Fruit fly (Drosophila melanogaster) whole organism, embryonic: ENCODE measurements around the gene CG43672.

Experiments used
- Atf-2 ChIP-seq: fragments of 200-800 bp; sonication (Bioruptor generic); optimal IDR thresholded peaks from 2 replicates; lab custom pipeline; 2016; ENCODE audit warnings: missing biosample characterization, missing genetic modification characterization
- B-H1 ChIP-seq: fragments of 200-800 bp; sonication (Bioruptor generic); IDR thresholded peaks from 3 replicates; pipeline ENCODE4 v1.3.6; 2022; ENCODE audit warnings: missing biosample characterization, missing genetic modification characterization
- C15 ChIP-seq: fragments of 200-800 bp; sonication (Bioruptor generic); IDR thresholded peaks from 3 replicates; pipeline ENCODE4 v1.3.6; 2022; ENCODE audit warnings: missing biosample characterization, missing genetic modification characterization
- CG10366 ChIP-seq: fragments of 200-800 bp; sonication (Bioruptor generic); IDR thresholded peaks from 2 replicates; pipeline ENCODE4 v1.3.6; 2022; ENCODE audit warnings: missing biosample characterization, missing genetic modification characterization
- CG10431 ChIP-seq: fragments of 200-800 bp; sonication (Bioruptor generic); optimal IDR thresholded peaks from 3 replicates; lab custom pipeline; 2018; ENCODE audit warnings: missing biosample characterization, mild to moderate bottlenecking, missing genetic modification characterization
- CG11560 ChIP-seq: fragments of 200-800 bp; sonication (Bioruptor generic); IDR thresholded peaks from 3 replicates; pipeline ENCODE4 v1.3.6; 2022; ENCODE audit warnings: missing biosample characterization, missing genetic modification characterization
- CG12659 ChIP-seq: fragments of 200-800 bp; sonication (Bioruptor generic); optimal IDR thresholded peaks from 3 replicates; lab custom pipeline; 2017; ENCODE audit warnings: mild to moderate bottlenecking, missing biosample characterization, missing genetic modification reagents, missing genetic modification characterization
- CG13287 ChIP-seq: fragments of 200-800 bp; sonication (Bioruptor generic); IDR thresholded peaks from 2 replicates; pipeline ENCODE4 v1.3.6; 2022; ENCODE audit warnings: missing biosample characterization, missing genetic modification characterization; ENCODE audit not compliant: partially characterized antibody
- CG13894 ChIP-seq: fragments of 200-800 bp; sonication (Bioruptor generic); optimal IDR thresholded peaks from 3 replicates; lab custom pipeline; 2018; ENCODE audit warnings: missing biosample characterization, mild to moderate bottlenecking, missing genetic modification characterization, moderate library complexity
- CG15073 ChIP-seq: fragments of 200-800 bp; sonication (Bioruptor generic); optimal IDR thresholded peaks from 2 replicates; lab custom pipeline; 2016; ENCODE audit warnings: missing biosample characterization, missing genetic modification characterization
- CG17612 ChIP-seq: fragments of 200-800 bp; sonication (Bioruptor generic); IDR thresholded peaks from 2 replicates; pipeline ENCODE4 v1.3.6; 2022; ENCODE audit warnings: missing biosample characterization, missing genetic modification characterization
- CG17912 ChIP-seq: fragments of 200-800 bp; sonication (Bioruptor generic); optimal IDR thresholded peaks from 2 replicates; lab custom pipeline; 2018; ENCODE audit warnings: missing biosample characterization, mild to moderate bottlenecking, missing genetic modification characterization
- CG2120 ChIP-seq: fragments of 200-800 bp; sonication (Bioruptor generic); optimal IDR thresholded peaks from 3 replicates; lab custom pipeline; 2016; ENCODE audit warnings: missing biosample characterization, missing genetic modification characterization
- CG2712 ChIP-seq: fragments of 200-800 bp; optimal IDR thresholded peaks from 3 replicates; lab custom pipeline; 2019; ENCODE audit warnings: missing biosample characterization, mild to moderate bottlenecking, missing genetic modification characterization, moderate library complexity
- CG3163 ChIP-seq: fragments of 200-800 bp; sonication (Bioruptor generic); optimal IDR thresholded peaks from 3 replicates; lab custom pipeline; 2016; ENCODE audit warnings: missing biosample characterization, missing genetic modification characterization
- CG7372 ChIP-seq: fragments of 200-800 bp; sonication (Bioruptor generic); IDR thresholded peaks from 2 replicates; pipeline ENCODE4 v1.3.6; 2022; ENCODE audit warnings: missing biosample characterization, missing genetic modification characterization
- CG7786 ChIP-seq: fragments of 200-800 bp; sonication (Bioruptor generic); optimal IDR thresholded peaks from 2 replicates; lab custom pipeline; 2016; ENCODE audit warnings: missing biosample characterization, missing genetic modification characterization
- CG7987 ChIP-seq: fragments of 200-800 bp; sonication (Bioruptor generic); optimal IDR thresholded peaks from 2 replicates; lab custom pipeline; 2018; ENCODE audit warnings: missing biosample characterization, mild to moderate bottlenecking, missing genetic modification characterization, moderate library complexity
- CG8281 ChIP-seq: fragments of 200-800 bp; sonication (Bioruptor generic); optimal IDR thresholded peaks from 2 replicates; lab custom pipeline; 2018; ENCODE audit warnings: missing biosample characterization, mild to moderate bottlenecking, missing genetic modification characterization, moderate library complexity
- CG8290 ChIP-seq, 3 experiments: fragments of 200-800 bp; sonication (Bioruptor generic); optimal IDR thresholded peaks; 2 replicates each; lab custom pipeline; 2016 to 2019; ENCODE audit warnings: missing biosample characterization in 3 of 3, missing genetic modification characterization in 3 of 3, mild to moderate bottlenecking in 2 of 3, moderate library complexity in 1 of 3
- CG9437 ChIP-seq: fragments of 200-800 bp; sonication (Bioruptor generic); optimal IDR thresholded peaks from 2 replicates; lab custom pipeline; 2018; ENCODE audit warnings: missing biosample characterization, mild to moderate bottlenecking, missing genetic modification characterization
- CG9817 ChIP-seq: fragments of 200-800 bp; sonication (Bioruptor generic); optimal IDR thresholded peaks from 2 replicates; lab custom pipeline; 2018; ENCODE audit warnings: missing biosample characterization, mild to moderate bottlenecking, missing genetic modification characterization, moderate library complexity
- Chrac-16 ChIP-seq: fragments of 200-800 bp; sonication (Bioruptor generic); optimal IDR thresholded peaks from 3 replicates; lab custom pipeline; 2016; ENCODE audit warnings: missing biosample characterization, missing genetic modification characterization
- Dad ChIP-seq: fragments of 200-800 bp; sonication (Bioruptor generic); optimal IDR thresholded peaks from 3 replicates; lab custom pipeline; 2016; ENCODE audit warnings: missing biosample characterization, missing genetic modification characterization
- Deaf1 ChIP-seq: fragments of 200-800 bp; optimal IDR thresholded peaks from 3 replicates; lab custom pipeline; 2019; ENCODE audit warnings: missing biosample characterization, mild to moderate bottlenecking, missing genetic modification characterization, moderate library complexity
- Dek ChIP-seq: fragments of 200-800 bp; sonication (Bioruptor generic); optimal IDR thresholded peaks from 3 replicates; lab custom pipeline; 2019; ENCODE audit warnings: missing biosample characterization, mild to moderate bottlenecking, missing genetic modification characterization, moderate library complexity
- Dll ChIP-seq: fragments of 200-800 bp; sonication (Bioruptor generic); IDR thresholded peaks from 4 replicates; pipeline ENCODE4 v1.3.6; 2022; ENCODE audit warnings: missing biosample characterization, missing genetic modification characterization; ENCODE audit not compliant: partially characterized antibody
- E2f1 ChIP-seq: fragments of 200-800 bp; sonication (Bioruptor generic); IDR thresholded peaks from 2 replicates; pipeline ENCODE4 v1.3.6; 2022; ENCODE audit warnings: missing biosample characterization, missing genetic modification characterization
- H2.0 ChIP-seq: fragments of 200-800 bp; sonication (Bioruptor generic); IDR thresholded peaks from 2 replicates; pipeline ENCODE4 v1.3.6; 2022; ENCODE audit warnings: missing biosample characterization, missing genetic modification characterization
- Myb ChIP-seq: fragments of 200-800 bp; sonication (Bioruptor generic); optimal IDR thresholded peaks from 2 replicates; lab custom pipeline; 2016; ENCODE audit warnings: missing biosample characterization, missing genetic modification characterization
- Side ChIP-seq: fragments of 200-800 bp; sonication (Bioruptor generic); optimal IDR thresholded peaks from 2 replicates; lab custom pipeline; 2016; ENCODE audit warnings: missing biosample characterization, missing genetic modification characterization
- Ssrp ChIP-seq: fragments of 200-800 bp; sonication (Bioruptor generic); optimal IDR thresholded peaks from 2 replicates; lab custom pipeline; 2018; ENCODE audit warnings: missing biosample characterization, mild to moderate bottlenecking, missing genetic modification characterization, moderate library complexity
- Stat92E ChIP-seq, 3 experiments: fragments of >200 bp in 2 of 3; fragments of 200-800 bp in 1 of 3; sonication (Bioruptor generic) in 1 of 3; optimal IDR thresholded peaks; 2 replicates each; lab custom pipeline; 2017 to 2019; ENCODE audit warnings: missing biosample characterization in 3 of 3, missing genetic modification characterization in 3 of 3, mild to moderate bottlenecking in 1 of 3, moderate library complexity in 1 of 3
- Xbp1 ChIP-seq: fragments of 200-800 bp; sonication (Bioruptor generic); optimal IDR thresholded peaks from 3 replicates; lab custom pipeline; 2016; ENCODE audit warnings: missing biosample characterization, mild to moderate bottlenecking, missing genetic modification characterization
- aop ChIP-seq: fragments of 200-800 bp; sonication (Bioruptor generic); IDR thresholded peaks from 2 replicates; pipeline ENCODE4 v1.3.6; 2022; ENCODE audit warnings: missing biosample characterization, missing genetic modification characterization
- bowl ChIP-seq: fragments of 200-800 bp; sonication (Bioruptor generic); IDR thresholded peaks from 2 replicates; pipeline ENCODE4 v1.3.6; 2022; ENCODE audit warnings: missing biosample characterization, missing genetic modification characterization
- cad ChIP-seq: fragments of >200 bp; optimal IDR thresholded peaks from 2 replicates; lab custom pipeline; 2017; ENCODE audit warnings: missing biosample characterization, missing genetic modification characterization
- da ChIP-seq: fragments of 200-800 bp; sonication (Bioruptor generic); optimal IDR thresholded peaks from 2 replicates; lab custom pipeline; 2016; ENCODE audit warnings: missing biosample characterization, missing genetic modification characterization
- dimm ChIP-seq: fragments of 200-800 bp; sonication (Bioruptor generic); IDR thresholded peaks from 2 replicates; pipeline ENCODE4 v1.3.6; 2022; ENCODE audit warnings: missing biosample characterization, missing genetic modification characterization
- disco-r ChIP-seq: fragments of 200-800 bp; sonication (Bioruptor generic); optimal IDR thresholded peaks from 2 replicates; lab custom pipeline; 2016; ENCODE audit warnings: missing biosample characterization, missing genetic modification characterization
- gem ChIP-seq: fragments of 200-800 bp; sonication (Bioruptor generic); optimal IDR thresholded peaks from 2 replicates; lab custom pipeline; 2019; ENCODE audit warnings: missing biosample characterization, mild to moderate bottlenecking, missing genetic modification characterization, moderate library complexity
- gfzf ChIP-seq: fragments of 200-800 bp; sonication (Bioruptor generic); optimal IDR thresholded peaks from 2 replicates; lab custom pipeline; 2016; ENCODE audit warnings: missing biosample characterization, mild to moderate bottlenecking, missing genetic modification characterization, moderate library complexity
- ind ChIP-seq: fragments of 200-800 bp; sonication (Bioruptor generic); optimal IDR thresholded peaks from 3 replicates; lab custom pipeline; 2016; ENCODE audit warnings: missing biosample characterization, missing genetic modification characterization
- luna ChIP-seq: fragments of 200-800 bp; sonication (Bioruptor generic); optimal IDR thresholded peaks from 2 replicates; lab custom pipeline; 2016; ENCODE audit warnings: missing biosample characterization, missing genetic modification characterization
- odd ChIP-seq: fragments of 200-800 bp; sonication (Bioruptor generic); optimal IDR thresholded peaks from 2 replicates; lab custom pipeline; 2017; ENCODE audit warnings: missing biosample characterization, mild to moderate bottlenecking, missing genetic modification characterization
- sc ChIP-seq, 3 experiments: fragments of >200 bp in 2 of 3; fragments of 200-800 bp in 1 of 3; sonication (Bioruptor generic) in 1 of 3; optimal IDR thresholded peaks; 2 replicates in 2 of 3; 3 replicates in 1 of 3; lab custom pipeline; 2017; ENCODE audit warnings: mild to moderate bottlenecking in 1 of 3, missing biosample characterization in 1 of 3, missing genetic modification characterization in 1 of 3, missing genetic modification reagents in 1 of 3
- sr ChIP-seq: fragments of 200-800 bp; sonication (Bioruptor generic); IDR thresholded peaks from 3 replicates; pipeline ENCODE4 v1.3.6; 2022; ENCODE audit warnings: missing biosample characterization, missing genetic modification characterization
- trem ChIP-seq: fragments of 200-800 bp; optimal IDR thresholded peaks from 3 replicates; lab custom pipeline; 2019; ENCODE audit warnings: missing biosample characterization, mild to moderate bottlenecking, missing genetic modification characterization, moderate library complexity
- vfl ChIP-seq: fragments of 200-800 bp; sonication (Bioruptor generic); optimal IDR thresholded peaks from 2 replicates; lab custom pipeline; 2016; ENCODE audit warnings: missing biosample characterization, missing genetic modification characterization
- zf30C ChIP-seq: fragments of 200-800 bp; sonication (Bioruptor generic); optimal IDR thresholded peaks from 3 replicates; lab custom pipeline; 2018; ENCODE audit warnings: missing biosample characterization, mild to moderate bottlenecking, missing genetic modification characterization

The CG43672 gene

dm6 chrX:15740288-15740726 lies 32.5 kb upstream of the CG43672 start (continued):
- TF ChIP-seq ind (peak; percentile 67), CG13287 (GFP tag; lab: Robert Waterston, UW) (no peak), Xbp1 (peak; percentile 66), da (GFP tag; lab: Kevin White, UChicago) (no peak), C15 (GFP tag; lab: Robert Waterston, UW) (peak; percentile 47; the same call in 1 of the 3 replicates), Side (GFP tag; lab: Kevin White, UChicago) (peak; percentile 39), CG9817 (tag; lab: Kevin White, UChicago) (peak; percentile 69), dimm (peak; percentile 14; the same call in 1 of the 2 replicates), trem (tag; lab: Kevin White, UChicago) (no peak), CG17912 (GFP tag; lab: Kevin White, UChicago) (no peak), CG8281 (tag; lab: Kevin White, UChicago) (peak; percentile 44), CG15073 (GFP tag; lab: Kevin White, UChicago) (no peak), sc (optimal IDR thresholded peaks at IDR 0.05; lab: Kevin White, UChicago) (no peak), sc (GFP tag; optimal IDR thresholded peaks at IDR 0.05; lab: Kevin White, UChicago) (peak; percentile 6), vfl (GFP tag; lab: Kevin White, UChicago) (peak; percentile 60), E2f1 (GFP tag; lab: Robert Waterston, UW) (peak; percentile 72), CG9437 (GFP tag; lab: Kevin White, UChicago) (no peak), CG8290 (GFP tag; optimal IDR thresholded peaks at IDR 0.05; lab: Kevin White, UChicago) (no peak), CG8290 (tag; optimal IDR thresholded peaks at IDR 0.05; lab: Kevin White, UChicago) (peak in 1 of 2 experiments; percentile 82), Dek (tag; lab: Kevin White, UChicago) (peak; percentile 80), CG7372 (peak; percentile 57; the same call in 1 of the 2 replicates), CG3163 (GFP tag; lab: Kevin White, UChicago) (no peak), sr (GFP tag; lab: Robert Waterston, UW) (no peak), aop (GFP tag; lab: Robert Waterston, UW) (no peak), CG2120 (peak; percentile 91), zf30C (GFP tag; lab: Kevin White, UChicago) (peak; percentile 90), Deaf1 (tag; lab: Kevin White, UChicago) (peak; percentile 77), Ssrp (tag; lab: Kevin White, UChicago) (peak; percentile 46), Dad (peak; percentile 31), CG13894 (peak; percentile 79), B-H1 (GFP tag; lab: Robert Waterston, UW) (peak; percentile 69), H2.0 (GFP tag; lab: Robert Waterston, UW) (0 out of 2 replicates have a peak, but pooled peaks have one; percentile 33), Dll (GFP tag; lab: Robert Waterston, UW) (no peak), CG7987 (GFP tag; lab: Kevin White, UChicago) (peak; percentile 67), luna (no peak), CG2712 (peak; percentile 61), CG7786 (GFP tag; lab: Kevin White, UChicago) (peak; percentile 66), gem (tag; lab: Kevin White, UChicago) (peak; percentile 81), CG10431 (no peak), Atf-2 (peak; percentile 3), CG11560 (tag; lab: Robert Waterston, UW) (peak; percentile 21; the same call in 1 of the 3 replicates), disco-r (GFP tag; lab: Kevin White, UChicago) (no peak), Myb (GFP tag; lab: Kevin White, UChicago) (peak; percentile 16), CG12659 (GFP tag; lab: Kevin White, UChicago) (peak; percentile 78), Chrac-16 (GFP tag; lab: Kevin White, UChicago) (peak; percentile 63), bowl (GFP tag; lab: Robert Waterston, UW) (no peak; the same call in 1 of the 2 replicates), CG17612 (GFP tag; lab: Robert Waterston, UW) (peak; percentile 55; the same call in 1 of the 2 replicates), Stat92E (GFP tag; optimal IDR thresholded peaks at IDR 0.05; lab: Kevin White, UChicago) (no peak), odd (GFP tag; lab: Kevin White, UChicago) (peak; percentile 62), CG10366 (GFP tag; lab: Robert Waterston, UW) (peak; percentile 80), gfzf (GFP tag; lab: Kevin White, UChicago) (no peak), cad (GFP tag; lab: Kevin White, UChicago) (no peak)
